Worm (Caenorhabditis elegans) whole organism, L4/young adult: Measurements from ENCODE around the gene F58G1.7.

Source experiments
- dao-5 ChIP-seq: sonication (generic microtip); optimal IDR thresholded peaks from 2 replicates; lab custom pipeline; 2016; ENCODE audit warnings: missing genotype, missing genetic modification characterization, moderate library complexity, missing compliant biosample characterization
- him-1 ChIP-seq: sonication (generic microtip); optimal IDR thresholded peaks from 2 replicates; lab custom pipeline; 2016; ENCODE audit warnings: missing genotype, missing genetic modification reagents, missing genetic modification characterization, missing compliant biosample characterization

- TF ChIP-seq him-1 (no peak), dao-5 (no peak)
Observed at ce11 chrII:12987799-12988198, 39.7 kb upstream of the F58G1.7 start.
